Fruit fly (Drosophila melanogaster) whole organism, embryonic: ENCODE measurements around the gene CG5262.

Experiments
- ATbp ChIP-seq: fragments of 200-800 bp; sonication (Bioruptor generic); optimal IDR thresholded peaks from 2 replicates; lab custom pipeline; 2017; ENCODE audit warnings: missing biosample characterization, mild to moderate bottlenecking, missing genetic modification characterization, missing genetic modification reagents
- Antp ChIP-seq: fragments of 200-800 bp; sonication (Bioruptor generic); optimal IDR thresholded peaks from 3 replicates; lab custom pipeline; 2016; ENCODE audit warnings: missing biosample characterization, missing genetic modification characterization
- CG10462 ChIP-seq: fragments of 200-800 bp; sonication (Bioruptor generic); optimal IDR thresholded peaks from 2 replicates; lab custom pipeline; 2016; ENCODE audit warnings: missing biosample characterization, missing genetic modification characterization
- CG10654 ChIP-seq: fragments of 200-800 bp; sonication (Bioruptor generic); optimal IDR thresholded peaks from 2 replicates; lab custom pipeline; 2016; ENCODE audit warnings: missing biosample characterization, missing genetic modification characterization
- CG12104 ChIP-seq: fragments of 200-800 bp; sonication (Bioruptor generic); optimal IDR thresholded peaks from 3 replicates; lab custom pipeline; 2016; ENCODE audit warnings: missing biosample characterization, missing genetic modification characterization
- CG12942 ChIP-seq: fragments of 200-800 bp; sonication (Bioruptor generic); optimal IDR thresholded peaks from 3 replicates; lab custom pipeline; 2016; ENCODE audit warnings: missing biosample characterization, missing genetic modification characterization
- CG13624 ChIP-seq: fragments of 200-800 bp; sonication (Bioruptor generic); optimal IDR thresholded peaks from 2 replicates; lab custom pipeline; 2016; ENCODE audit warnings: missing biosample characterization, missing genetic modification characterization
- CG14710 ChIP-seq: fragments of 200-800 bp; sonication (Bioruptor generic); optimal IDR thresholded peaks from 3 replicates; lab custom pipeline; 2019; ENCODE audit warnings: missing biosample characterization, mild to moderate bottlenecking, missing genetic modification characterization, moderate library complexity
- CG15011 ChIP-seq: fragments of 200-800 bp; sonication (Bioruptor generic); optimal IDR thresholded peaks from 3 replicates; lab custom pipeline; 2018; ENCODE audit warnings: missing biosample characterization, mild to moderate bottlenecking, missing genetic modification characterization
- CG17359 ChIP-seq: fragments of 200-800 bp; sonication (Bioruptor generic); optimal IDR thresholded peaks from 3 replicates; lab custom pipeline; 2018; ENCODE audit warnings: missing biosample characterization, mild to moderate bottlenecking, missing genetic modification characterization, moderate library complexity
- CG2678 ChIP-seq: fragments of 200-800 bp; sonication (Bioruptor generic); optimal IDR thresholded peaks from 3 replicates; lab custom pipeline; 2019; ENCODE audit warnings: missing biosample characterization, mild to moderate bottlenecking, missing genetic modification characterization, moderate library complexity
- CG32532 ChIP-seq: fragments of 200-800 bp; sonication (Bioruptor generic); IDR thresholded peaks from 2 replicates; pipeline ENCODE4 v1.3.6; 2022; ENCODE audit warnings: missing biosample characterization, missing genetic modification characterization
- CG33213 ChIP-seq: fragments of 200-800 bp; sonication (Bioruptor generic); optimal IDR thresholded peaks from 3 replicates; lab custom pipeline; 2016; ENCODE audit warnings: missing biosample characterization, missing genetic modification characterization
- CG34422 ChIP-seq: fragments of 200-800 bp; sonication (Bioruptor generic); IDR thresholded peaks from 3 replicates; pipeline ENCODE4 v1.3.6; 2022; ENCODE audit warnings: missing biosample characterization, missing genetic modification characterization
- CG6854 ChIP-seq: fragments of 200-800 bp; sonication (Bioruptor generic); optimal IDR thresholded peaks from 3 replicates; lab custom pipeline; 2017; ENCODE audit warnings: missing biosample characterization, mild to moderate bottlenecking, missing genetic modification characterization
- CG7357 ChIP-seq: fragments of 200-800 bp; sonication (Bioruptor generic); IDR thresholded peaks from 3 replicates; pipeline ENCODE4 v1.3.6; 2022; ENCODE audit warnings: missing biosample characterization, missing genetic modification characterization
- Doc2 ChIP-seq: fragments of 200-800 bp; sonication (Bioruptor generic); IDR thresholded peaks from 2 replicates; pipeline ENCODE4 v1.3.6; 2022; ENCODE audit warnings: missing biosample characterization, missing genetic modification characterization
- Fer2 ChIP-seq: fragments of 200-800 bp; sonication (Bioruptor generic); optimal IDR thresholded peaks from 2 replicates; lab custom pipeline; 2018; ENCODE audit warnings: missing biosample characterization, mild to moderate bottlenecking, missing genetic modification characterization, moderate library complexity
- H2.0 ChIP-seq: fragments of 200-800 bp; sonication (Bioruptor generic); IDR thresholded peaks from 2 replicates; pipeline ENCODE4 v1.3.6; 2022; ENCODE audit warnings: missing biosample characterization, missing genetic modification characterization
- Hey ChIP-seq: fragments of 200-800 bp; sonication (Bioruptor generic); optimal IDR thresholded peaks from 3 replicates; lab custom pipeline; 2018; ENCODE audit warnings: missing biosample characterization, mild to moderate bottlenecking, missing genetic modification characterization
- Hr78 ChIP-seq, 2 experiments: fragments of 200-800 bp in 1 of 2; fragments of >200 bp in 1 of 2; sonication (Bioruptor generic) in 1 of 2; optimal IDR thresholded peaks; 2 replicates each; lab custom pipeline; 2017 to 2019; ENCODE audit warnings: missing biosample characterization in 2 of 2, missing genetic modification characterization in 2 of 2, mild to moderate bottlenecking in 1 of 2, moderate library complexity in 1 of 2
- Mrtf ChIP-seq: fragments of 200-800 bp; sonication (Bioruptor generic); IDR thresholded peaks from 3 replicates; pipeline ENCODE4 v1.3.6; 2022; ENCODE audit warnings: missing biosample characterization, missing genetic modification characterization
- Neu2 ChIP-seq: fragments of 200-800 bp; sonication (Bioruptor generic); optimal IDR thresholded peaks from 3 replicates; lab custom pipeline; 2016; ENCODE audit warnings: missing biosample characterization, missing genetic modification characterization, borderline replicate concordance
- NfI ChIP-seq: fragments of 200-800 bp; sonication (Bioruptor generic); optimal IDR thresholded peaks from 3 replicates; lab custom pipeline; 2018; ENCODE audit warnings: missing biosample characterization, mild to moderate bottlenecking, missing genetic modification characterization, moderate library complexity
- Side ChIP-seq: fragments of 200-800 bp; sonication (Bioruptor generic); optimal IDR thresholded peaks from 2 replicates; lab custom pipeline; 2016; ENCODE audit warnings: missing biosample characterization, missing genetic modification characterization
- Ssrp ChIP-seq: fragments of 200-800 bp; sonication (Bioruptor generic); optimal IDR thresholded peaks from 2 replicates; lab custom pipeline; 2018; ENCODE audit warnings: missing biosample characterization, mild to moderate bottlenecking, missing genetic modification characterization, moderate library complexity
- Trl ChIP-seq, 3 experiments: fragments of >200 bp in 2 of 3; fragments of 200-800 bp in 1 of 3; sonication (Bioruptor generic) in 1 of 3; optimal IDR thresholded peaks; 2 replicates in 1 of 3; 3 replicates in 2 of 3; lab custom pipeline; 2016 to 2017; ENCODE audit warnings: missing biosample characterization in 1 of 3, missing genetic modification characterization in 1 of 3
- bowl ChIP-seq: fragments of 200-800 bp; sonication (Bioruptor generic); IDR thresholded peaks from 2 replicates; pipeline ENCODE4 v1.3.6; 2022; ENCODE audit warnings: missing biosample characterization, missing genetic modification characterization
- croc ChIP-seq: fragments of 200-800 bp; sonication (Bioruptor generic); conservative IDR thresholded peaks from 3 replicates; pipeline ENCODE4 v1.3.6; 2022; ENCODE audit warnings: missing biosample characterization, missing genetic modification characterization
- crol ChIP-seq: fragments of 200-800 bp; sonication (Bioruptor generic); IDR thresholded peaks from 2 replicates; pipeline ENCODE4 v1.3.6; 2022; ENCODE audit warnings: missing biosample characterization, missing genetic modification characterization
- fd64A ChIP-seq: fragments of 200-800 bp; sonication (Bioruptor generic); optimal IDR thresholded peaks from 3 replicates; lab custom pipeline; 2018; ENCODE audit warnings: missing biosample characterization, mild to moderate bottlenecking, missing genetic modification characterization
- gcm ChIP-seq: fragments of 200-800 bp; sonication (Bioruptor generic); optimal IDR thresholded peaks from 2 replicates; lab custom pipeline; 2019; ENCODE audit warnings: missing biosample characterization, mild to moderate bottlenecking, missing genetic modification characterization, moderate library complexity
- gem ChIP-seq: fragments of 200-800 bp; sonication (Bioruptor generic); optimal IDR thresholded peaks from 2 replicates; lab custom pipeline; 2019; ENCODE audit warnings: missing biosample characterization, mild to moderate bottlenecking, missing genetic modification characterization, moderate library complexity
- gro ChIP-seq: fragments of 200-800 bp; sonication (Bioruptor generic); optimal IDR thresholded peaks from 2 replicates; lab custom pipeline; 2016; ENCODE audit warnings: missing biosample characterization, missing genetic modification characterization
- h ChIP-seq: fragments of >200 bp; optimal IDR thresholded peaks from 2 replicates; lab custom pipeline; 2017
- jumu ChIP-seq: fragments of 200-800 bp; sonication (Bioruptor generic); optimal IDR thresholded peaks from 3 replicates; lab custom pipeline; 2016; ENCODE audit warnings: missing biosample characterization, missing genetic modification characterization
- ken ChIP-seq: fragments of 200-800 bp; sonication (Bioruptor generic); IDR thresholded peaks from 3 replicates; pipeline ENCODE4 v1.3.6; 2022; ENCODE audit warnings: missing biosample characterization, missing genetic modification characterization
- nerfin-1 ChIP-seq: fragments of 200-800 bp; sonication (Bioruptor generic); optimal IDR thresholded peaks from 3 replicates; lab custom pipeline; 2019; ENCODE audit warnings: missing biosample characterization, mild to moderate bottlenecking, missing genetic modification characterization, moderate library complexity
- pan ChIP-seq, 4 experiments: fragments of >200 bp in 3 of 4; fragments of 200-800 bp in 1 of 4; sonication (Bioruptor generic) in 1 of 4; optimal IDR thresholded peaks in 3 of 4; IDR thresholded peaks in 1 of 4; 2 replicates each; pipeline versions ENCODE4 v1.3.6 to Lab custom; 2017 to 2022; ENCODE audit warnings: missing biosample characterization in 2 of 4, missing genetic modification characterization in 2 of 4, mixed read lengths in 1 of 4
- psq ChIP-seq: fragments of 200-800 bp; sonication (Bioruptor generic); optimal IDR thresholded peaks from 2 replicates; lab custom pipeline; 2017; ENCODE audit warnings: missing biosample characterization, missing genetic modification characterization
- sens ChIP-seq: fragments of 200-800 bp; sonication (Bioruptor generic); peaks from one replicate; lab custom pipeline; 2016; ENCODE audit warnings: missing biosample characterization, missing genetic modification characterization
- seq ChIP-seq: fragments of 200-800 bp; sonication (Bioruptor generic); IDR thresholded peaks from 2 replicates; pipeline ENCODE4 v1.3.6; 2022; ENCODE audit warnings: missing biosample characterization, missing genetic modification characterization
- sr ChIP-seq: fragments of 200-800 bp; sonication (Bioruptor generic); IDR thresholded peaks from 3 replicates; pipeline ENCODE4 v1.3.6; 2022; ENCODE audit warnings: missing biosample characterization, missing genetic modification characterization
- yki ChIP-seq: fragments of >200 bp; optimal IDR thresholded peaks from 3 replicates; lab custom pipeline; 2018
- zfh2 ChIP-seq: fragments of 200-800 bp; sonication (Bioruptor generic); optimal IDR thresholded peaks from 2 replicates; lab custom pipeline; 2016; ENCODE audit warnings: missing biosample characterization, missing genetic modification characterization

CG5262 gene

DNA sequence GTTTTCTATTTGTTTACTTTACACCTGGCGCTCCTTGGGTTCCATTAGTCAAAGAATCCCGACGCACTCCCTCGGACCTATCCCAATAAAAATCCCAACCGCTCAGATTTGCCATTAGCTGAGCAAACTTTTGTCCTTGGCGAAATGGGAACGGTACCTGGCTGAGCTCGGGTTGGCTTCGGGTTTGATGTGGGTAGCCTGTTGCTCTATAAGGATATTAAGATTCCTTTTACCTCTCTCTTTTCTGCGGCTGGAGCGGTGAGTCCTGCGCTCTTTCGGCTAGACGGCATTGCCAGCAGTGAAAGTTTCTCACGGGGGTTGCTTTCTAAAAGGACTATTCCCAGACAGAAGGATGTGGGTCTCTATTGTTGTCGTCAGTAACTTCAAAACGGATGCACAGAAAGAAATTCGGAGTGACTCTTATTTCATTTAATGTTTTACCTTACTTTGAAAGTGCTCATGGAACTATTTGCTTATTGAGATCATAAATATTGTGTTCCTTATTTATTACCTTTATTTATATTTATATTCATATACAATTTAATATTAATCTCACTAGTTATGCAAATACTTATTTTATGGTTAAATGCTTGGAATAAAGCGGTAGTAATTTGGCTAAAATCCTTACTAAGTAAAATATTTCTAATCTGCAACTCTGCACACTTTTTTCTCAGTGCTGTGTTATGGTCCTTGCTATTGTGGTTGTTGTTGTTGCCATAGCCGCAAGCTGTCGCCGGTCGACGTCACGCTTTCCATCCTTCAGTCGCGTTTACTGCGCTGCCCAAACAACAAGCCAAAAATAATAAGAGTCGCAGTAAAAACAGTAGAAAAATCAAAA, 11.6 kb upstream of the CG5262 start, which contains the start of gene CG5910 (continued):
- TF ChIP-seq CG32532 (GFP tag; lab: Robert Waterston, UW) (peak; percentile 80), CG6854 (GFP tag; lab: Kevin White, UChicago) (peak; percentile 89), CG13624 (GFP tag; lab: Kevin White, UChicago) (peak; percentile 16), psq (GFP tag; lab: Kevin White, UChicago) (peak; percentile 48), NfI (GFP tag; lab: Kevin White, UChicago) (peak; percentile 84), Trl (optimal IDR thresholded peaks at IDR 0.05; lab: Kevin White, UChicago) (peak; percentile 31 to 44), Trl (GFP tag; optimal IDR thresholded peaks at IDR 0.05; lab: Kevin White, UChicago) (no peak), CG10654 (GFP tag; lab: Kevin White, UChicago) (peak; percentile 76), h (lab: Kevin White, UChicago) (no peak), Hey (tag; lab: Kevin White, UChicago) (no peak), CG15011 (GFP tag; lab: Kevin White, UChicago) (peak; percentile 79), Antp (peak; percentile 19), sr (GFP tag; lab: Robert Waterston, UW) (no peak), croc (GFP tag; lab: Robert Waterston, UW) (peak; percentile 85), Neu2 (GFP tag; lab: Kevin White, UChicago) (no peak), CG12104 (GFP tag; lab: Kevin White, UChicago) (peak; percentile 84), Doc2 (GFP tag; lab: Robert Waterston, UW) (no peak), H2.0 (GFP tag; lab: Robert Waterston, UW) (peak; percentile 64), Fer2 (tag; lab: Kevin White, UChicago) (peak; percentile 74), CG12942 (GFP tag; lab: Kevin White, UChicago) (peak; percentile 67), fd64A (GFP tag; lab: Kevin White, UChicago) (no peak), Mrtf (GFP tag; lab: Robert Waterston, UW) (peak; percentile 64; the same call in 2 of the 3 replicates), jumu (GFP tag; lab: Kevin White, UChicago) (no peak), Ssrp (tag; lab: Kevin White, UChicago) (peak; percentile 92), CG7357 (GFP tag; lab: Robert Waterston, UW) (peak; percentile 83), gro (GFP tag; lab: Kevin White, UChicago) (no peak), Side (GFP tag; lab: Kevin White, UChicago) (no peak), CG2678 (tag; lab: Kevin White, UChicago) (peak; percentile 96), crol (GFP tag; lab: Robert Waterston, UW) (no peak), CG10462 (GFP tag; lab: Kevin White, UChicago) (peak; percentile 35), CG33213 (no peak), Hr78 (GFP tag; optimal IDR thresholded peaks at IDR 0.05; lab: Kevin White, UChicago) (no peak), ken (GFP tag; lab: Robert Waterston, UW) (0 out of 3 replicates have a peak, but pooled peaks have one; percentile 32), gcm (peak; percentile 89), CG34422 (GFP tag; lab: Robert Waterston, UW) (peak; percentile 24; the same call in 1 of the 3 replicates), CG17359 (tag; lab: Kevin White, UChicago) (peak; percentile 88), pan (optimal IDR thresholded peaks at IDR 0.05; lab: Kevin White, UChicago) (no peak), pan (GFP tag; optimal IDR thresholded peaks at IDR 0.05 in 1 of 2, IDR thresholded peaks at IDR 0.05 in 1 of 2) (peak in 1 of 2 experiments; percentile 73), seq (GFP tag; lab: Robert Waterston, UW) (peak; percentile 79), bowl (no peak), gem (tag; lab: Kevin White, UChicago) (peak; percentile 96), CG14710 (tag; lab: Kevin White, UChicago) (peak; percentile 93), yki (lab: Kevin White, UChicago) (no peak), sens (GFP tag; lab: Kevin White, UChicago) (peak; percentile 81), zfh2 (GFP tag; lab: Kevin White, UChicago) (peak; percentile 25), nerfin-1 (tag; lab: Kevin White, UChicago) (peak; percentile 87), ATbp (peak; percentile 85)
- TF ChIP-seq, all 482 proteins: peak for 322
